Worm (Caenorhabditis elegans) whole organism, late embryonic: ENCODE results near the gene rpl-11.2.

Experiments
- pha-2 ChIP-seq: sonication (generic microtip); optimal IDR thresholded peaks from 2 replicates; lab custom pipeline; 2017; ENCODE audit warnings: mild to moderate bottlenecking, missing genetic modification characterization, missing compliant biosample characterization
- pqm-1 ChIP-seq: sonication (generic microtip); optimal IDR thresholded peaks from 2 replicates; lab custom pipeline; 2016; ENCODE audit warnings: missing genetic modification characterization, missing compliant biosample characterization

- TF ChIP-seq pqm-1 (tag; lab: Kevin White, UChicago) = no peak
- TF ChIP-seq pha-2 = no peak
Measured at ce11 chrX:2208391-2208790, 34.0 kb downstream of the rpl-11.2 start.
